Worm (Caenorhabditis elegans) whole organism, mixed stage, embryonic: ENCODE results near the gene mab-3.
A peak's percentile ranks its signal among the peaks of the same experiment; 100 is the strongest.

ENCODE experiments used
- M03D4.4 ChIP-seq: sonication (generic microtip); optimal IDR thresholded peaks from 2 replicates; lab custom pipeline; 2017; ENCODE audit warnings: mild to moderate bottlenecking, missing genetic modification characterization, missing compliant biosample characterization
- bed-3 ChIP-seq: fragments of 200-800 bp; sonication (Bioruptor generic); optimal IDR thresholded peaks from 3 replicates; lab custom pipeline; 2018; ENCODE audit warnings: mild to moderate bottlenecking, missing genetic modification characterization, moderate library complexity, missing compliant biosample characterization
- blmp-1 ChIP-seq: fragments of 150-350 bp; optimal IDR thresholded peaks from 2 replicates; lab custom pipeline; 2014; ENCODE audit warnings: missing biosample characterization, missing genetic modification characterization
- ceh-39 ChIP-seq: fragments of 150-350 bp; optimal IDR thresholded peaks from 2 replicates; lab custom pipeline; 2014; ENCODE audit warnings: missing biosample characterization, missing genetic modification characterization
- ceh-43 ChIP-seq: fragments of 200-800 bp; sonication (Bioruptor generic); optimal IDR thresholded peaks from 2 replicates; lab custom pipeline; 2018; ENCODE audit warnings: mild to moderate bottlenecking, missing genetic modification characterization, moderate library complexity, missing compliant biosample characterization
- ceh-83 ChIP-seq: fragments of 200-800 bp; sonication (Bioruptor generic); optimal IDR thresholded peaks from 2 replicates; lab custom pipeline; 2018; ENCODE audit warnings: mild to moderate bottlenecking, missing genetic modification characterization, missing compliant biosample characterization
- ces-1 ChIP-seq: fragments of 150-350 bp; optimal IDR thresholded peaks from 2 replicates; lab custom pipeline; 2014; ENCODE audit warnings: missing biosample characterization, missing genetic modification reagents, missing genetic modification characterization
- cnd-1 ChIP-seq: fragments of 200-800 bp; sonication (Bioruptor generic); optimal IDR thresholded peaks from 2 replicates; lab custom pipeline; 2018; ENCODE audit warnings: mild to moderate bottlenecking, missing genetic modification characterization, missing compliant biosample characterization
- drap-1 ChIP-seq: fragments of 200-800 bp; sonication (Bioruptor generic); optimal IDR thresholded peaks from 3 replicates; lab custom pipeline; 2018; ENCODE audit warnings: mild to moderate bottlenecking, missing genetic modification characterization, missing compliant biosample characterization
- elt-1 ChIP-seq: sonication (generic microtip); optimal IDR thresholded peaks from 2 replicates; lab custom pipeline; 2017; ENCODE audit warnings: missing genetic modification characterization, mild to moderate bottlenecking, missing compliant biosample characterization, antibody characterized with exemption, moderate library complexity, borderline replicate concordance; ENCODE audit not compliant: insufficient read depth
- elt-3 ChIP-seq: fragments of 150-350 bp; optimal IDR thresholded peaks from 2 replicates; lab custom pipeline; 2014; ENCODE audit warnings: missing biosample characterization, missing genetic modification characterization
- flh-1 ChIP-seq: fragments of 200-800 bp; sonication (Bioruptor generic); optimal IDR thresholded peaks from 2 replicates; lab custom pipeline; 2018; ENCODE audit warnings: mild to moderate bottlenecking, missing genetic modification characterization, moderate library complexity, missing compliant biosample characterization
- ham-2 ChIP-seq: fragments of 200-800 bp; sonication (Bioruptor generic); optimal IDR thresholded peaks from 2 replicates; lab custom pipeline; 2018; ENCODE audit warnings: mild to moderate bottlenecking, missing genetic modification characterization, missing compliant biosample characterization
- hlh-1 ChIP-seq: fragments of 150-350 bp; optimal IDR thresholded peaks from 2 replicates; lab custom pipeline; 2014; ENCODE audit warnings: missing biosample characterization, missing genetic modification reagents, missing genetic modification characterization
- lin-13 ChIP-seq: fragments of 150-350 bp; optimal IDR thresholded peaks from 2 replicates; lab custom pipeline; 2014; ENCODE audit warnings: missing biosample characterization, missing genetic modification characterization
- lin-32 ChIP-seq: fragments of 200-800 bp; sonication (Bioruptor generic); optimal IDR thresholded peaks from 2 replicates; lab custom pipeline; 2018; ENCODE audit warnings: mild to moderate bottlenecking, missing genetic modification characterization, missing compliant biosample characterization
- lsy-2 ChIP-seq: fragments of 150-350 bp; optimal IDR thresholded peaks from 2 replicates; lab custom pipeline; 2014; ENCODE audit warnings: missing biosample characterization, missing genetic modification characterization
- mab-5 ChIP-seq: fragments of 150-350 bp; optimal IDR thresholded peaks from 2 replicates; lab custom pipeline; 2014; ENCODE audit warnings: missing biosample characterization, missing genetic modification characterization
- mep-1 ChIP-seq: fragments of 150-350 bp; optimal IDR thresholded peaks from 2 replicates; lab custom pipeline; 2017; ENCODE audit warnings: missing biosample characterization, missing genetic modification reagents, missing genetic modification characterization, inconsistent platforms
- mls-2 ChIP-seq: sonication (generic microtip); optimal IDR thresholded peaks from 2 replicates; lab custom pipeline; 2016; ENCODE audit warnings: mild to moderate bottlenecking, missing genetic modification characterization, moderate library complexity, missing compliant biosample characterization
- nhr-12 ChIP-seq: fragments of 150-350 bp; optimal IDR thresholded peaks from 2 replicates; lab custom pipeline; 2014; ENCODE audit warnings: missing biosample characterization, missing genetic modification characterization
- nhr-2 ChIP-seq: fragments of 150-350 bp; optimal IDR thresholded peaks from 2 replicates; lab custom pipeline; 2014; ENCODE audit warnings: missing biosample characterization, missing genetic modification characterization
- nhr-237 ChIP-seq: fragments of 150-350 bp; optimal IDR thresholded peaks from 2 replicates; lab custom pipeline; 2014; ENCODE audit warnings: missing biosample characterization, missing genetic modification characterization
- nhr-28 ChIP-seq: fragments of 150-350 bp; optimal IDR thresholded peaks from 2 replicates; lab custom pipeline; 2014; ENCODE audit warnings: missing biosample characterization, missing genetic modification characterization
- nhr-76 ChIP-seq: sonication (generic microtip); optimal IDR thresholded peaks from 2 replicates; lab custom pipeline; 2017; ENCODE audit warnings: missing biosample characterization, missing genetic modification characterization
- pha-4 ChIP-seq: fragments of 150-350 bp; optimal IDR thresholded peaks from 2 replicates; lab custom pipeline; 2018; ENCODE audit warnings: missing biosample characterization, missing genetic modification reagents, missing genetic modification characterization
- sem-2 ChIP-seq: fragments of 200-800 bp; sonication (Bioruptor generic); optimal IDR thresholded peaks from 2 replicates; lab custom pipeline; 2018; ENCODE audit warnings: mild to moderate bottlenecking, missing genetic modification characterization, missing compliant biosample characterization
- snpc-4 ChIP-seq: fragments of 150-350 bp; optimal IDR thresholded peaks from 2 replicates; lab custom pipeline; 2014; ENCODE audit warnings: missing biosample characterization, missing genetic modification characterization
- sptf-1 ChIP-seq: sonication (generic microtip); optimal IDR thresholded peaks from 2 replicates; lab custom pipeline; 2017; ENCODE audit warnings: mild to moderate bottlenecking, missing genetic modification characterization, moderate library complexity, missing compliant biosample characterization
- tbx-8 ChIP-seq: fragments of 200-800 bp; sonication (Bioruptor generic); optimal IDR thresholded peaks from 2 replicates; lab custom pipeline; 2018; ENCODE audit warnings: mild to moderate bottlenecking, missing genetic modification characterization, moderate library complexity, missing compliant biosample characterization
- unc-120 ChIP-seq: sonication (generic microtip); optimal IDR thresholded peaks from 2 replicates; lab custom pipeline; 2017; ENCODE audit warnings: missing genetic modification characterization, missing compliant biosample characterization; ENCODE audit not compliant: poor library complexity, severe bottlenecking
- unc-39 ChIP-seq: fragments of 150-350 bp; optimal IDR thresholded peaks from 2 replicates; lab custom pipeline; 2014; ENCODE audit warnings: missing biosample characterization, missing genetic modification characterization
- unc-62 ChIP-seq: fragments of 150-350 bp; optimal IDR thresholded peaks from 2 replicates; lab custom pipeline; 2014; ENCODE audit warnings: missing biosample characterization, missing genetic modification reagents, missing genetic modification characterization
- zip-8 ChIP-seq: fragments of 150-350 bp; optimal IDR thresholded peaks from 2 replicates; lab custom pipeline; 2014; ENCODE audit warnings: missing biosample characterization, missing genetic modification characterization
- ztf-11 ChIP-seq: fragments of 150-350 bp; optimal IDR thresholded peaks from 2 replicates; lab custom pipeline; 2014; ENCODE audit warnings: missing biosample characterization, missing genetic modification characterization

Gene mab-3

ce11 chrII:9759382-9759781 is 27.4 kb downstream of the mab-3 start:
- TF ChIP-seq lsy-2 (tag; lab: Kevin White, UChicago) (no peak), flh-1 (GFP tag; lab: Kevin White, UChicago) (no peak), zip-8 (tag; lab: Kevin White, UChicago) (peak; percentile 56)

- TF ChIP-seq hlh-1 (peak; percentile 69), sem-2 (no peak), nhr-237 (no peak), nhr-2 (tag; lab: Kevin White, UChicago) (no peak), unc-62 (GFP tag; lab: Kevin White, UChicago) (no peak), lin-32 (GFP tag; lab: Kevin White, UChicago) (no peak), mls-2 (tag; lab: Kevin White, UChicago) (no peak), unc-120 (tag; lab: Kevin White, UChicago) (peak; percentile 38), M03D4.4 (tag; lab: Kevin White, UChicago) (no peak), mep-1 (no peak)
Measured at ce11 chrII:9764696-9765095, 32.8 kb downstream of the mab-3 start.

ce11 chrII:9769797-9770520 is 38.0 kb downstream of the mab-3 start, which contains the start of gene aqp-10:
Gene aqp-10, minus strand, starts transcription at chrII:9769847.
- TF ChIP-seq ztf-11 (tag; lab: Kevin White, UChicago) = no peak
- peak; percentile 32 for TF ChIP-seq pha-4 (tag; lab: Kevin White, UChicago)
- TF ChIP-seq cnd-1 (tag; lab: Kevin White, UChicago) = no peak
- no peak for TF ChIP-seq nhr-237
- peak; percentile 20 for TF ChIP-seq lsy-2 (tag; lab: Kevin White, UChicago)

- TF ChIP-seq hlh-1 (peak; percentile 19), ceh-43 (GFP tag; lab: Kevin White, UChicago) (no peak), tbx-8 (GFP tag; lab: Kevin White, UChicago) (no peak)
Measured at ce11 chrII:9773892-9774581, 42.1 kb downstream of the mab-3 start, which contains the start of gene ZK1321.4. Gene ZK1321.4, minus strand, starts transcription at chrII:9773942.

- TF ChIP-seq elt-1 (tag; lab: Kevin White, UChicago) = peak; percentile 69
- no peak for TF ChIP-seq nhr-2 (tag; lab: Kevin White, UChicago)
- peak; percentile 78 for TF ChIP-seq pha-4 (tag; lab: Kevin White, UChicago)
- peak; percentile 93 for TF ChIP-seq sptf-1 (tag; lab: Kevin White, UChicago)
- no peak for TF ChIP-seq blmp-1 (tag; lab: Kevin White, UChicago)
- TF ChIP-seq ztf-11 (tag; lab: Kevin White, UChicago) = peak; percentile 73
- no peak for TF ChIP-seq snpc-4 (tag; lab: Kevin White, UChicago)
- peak; percentile 71 for TF ChIP-seq tbx-8 (GFP tag; lab: Kevin White, UChicago)
- TF ChIP-seq hlh-1 = peak; percentile 79
- TF ChIP-seq sem-2 = peak; percentile 85
- TF ChIP-seq mab-5 (tag; lab: Kevin White, UChicago) = no peak
- TF ChIP-seq unc-39 (tag; lab: Kevin White, UChicago) = no peak
- peak; percentile 79 for TF ChIP-seq lin-32 (GFP tag; lab: Kevin White, UChicago)
- TF ChIP-seq elt-3 (tag; lab: Kevin White, UChicago) = no peak
- TF ChIP-seq ceh-83 = peak; percentile 86
- no peak for TF ChIP-seq nhr-76
- TF ChIP-seq nhr-28 (tag; lab: Kevin White, UChicago) = no peak
- peak; percentile 89 for TF ChIP-seq drap-1 (GFP tag; lab: Kevin White, UChicago)
- TF ChIP-seq ceh-39 (tag; lab: Kevin White, UChicago) = no peak
- TF ChIP-seq lin-13 (tag; lab: Kevin White, UChicago) = peak; percentile 40
- TF ChIP-seq lsy-2 (tag; lab: Kevin White, UChicago) = no peak
- peak; percentile 90 for TF ChIP-seq cnd-1 (tag; lab: Kevin White, UChicago)
- TF ChIP-seq unc-120 (tag; lab: Kevin White, UChicago) = peak; percentile 58
- peak; percentile 89 for TF ChIP-seq M03D4.4 (tag; lab: Kevin White, UChicago)
- TF ChIP-seq nhr-12 (tag; lab: Kevin White, UChicago) = no peak
- TF ChIP-seq zip-8 (tag; lab: Kevin White, UChicago) = no peak
- TF ChIP-seq flh-1 (GFP tag; lab: Kevin White, UChicago) = peak; percentile 70
- no peak for TF ChIP-seq ces-1 (GFP tag; lab: Kevin White, UChicago)
- TF ChIP-seq ham-2 (GFP tag; lab: Kevin White, UChicago) = peak; percentile 68
- TF ChIP-seq unc-62 (GFP tag; lab: Kevin White, UChicago) = no peak
- peak; percentile 73 for TF ChIP-seq ceh-43 (GFP tag; lab: Kevin White, UChicago)
- TF ChIP-seq nhr-237 = peak; percentile 1
- peak; percentile 88 for TF ChIP-seq mls-2 (tag; lab: Kevin White, UChicago)
- peak; percentile 76 for TF ChIP-seq bed-3 (GFP tag; lab: Kevin White, UChicago)
- no peak for TF ChIP-seq mep-1
Measured at ce11 chrII:9774653-9775052, 42.7 kb downstream of the mab-3 start.
